Fruit fly (Drosophila melanogaster): ENCODE data around the gene Asciz.

The Asciz gene

DNA sequence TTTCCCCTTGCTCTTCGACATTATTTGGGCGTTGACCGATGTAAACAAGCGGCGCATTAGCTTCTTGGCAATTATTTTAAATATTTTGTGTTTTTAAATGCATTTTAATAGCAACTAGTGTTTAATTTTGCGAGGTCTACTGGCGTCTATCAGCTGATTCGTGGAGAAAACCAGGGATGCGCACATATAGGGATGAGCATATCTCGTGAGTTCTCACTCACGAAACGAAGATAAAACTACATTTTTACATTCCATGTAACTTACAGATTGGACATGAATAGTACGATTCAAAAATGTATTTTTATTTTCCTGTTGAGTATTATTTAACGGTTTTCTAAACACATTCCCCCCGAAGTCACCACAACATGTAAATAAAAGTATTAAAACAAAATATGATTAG, 31.4 kb upstream of the Asciz start, which contains the start of gene CG14966 (continued):
- peak; percentile 5 for TF ChIP-seq CG8290 (GFP tag; optimal IDR thresholded peaks at IDR 0.05)
- TF ChIP-seq CG8290 (tag; optimal IDR thresholded peaks at IDR 0.05), result peak in 1 of 2 experiments; percentile 71
- peak; percentile 42 for TF ChIP-seq CG30020 (tag; optimal IDR thresholded peaks at IDR 0.05)
- TF ChIP-seq wdn (GFP tag; IDR thresholded peaks at IDR 0.05), result no peak
- TF ChIP-seq CG9437 (GFP tag; optimal IDR thresholded peaks at IDR 0.05), result no peak
- no peak for TF ChIP-seq CG6813 (GFP tag; optimal IDR thresholded peaks at IDR 0.05)
- no peak for TF ChIP-seq CG12744 (GFP tag; optimal IDR thresholded peaks at IDR 0.05)
- peak; percentile 27 for TF ChIP-seq Ets65A (GFP tag)
- no peak for TF ChIP-seq hth (optimal IDR thresholded peaks at IDR 0.05)
- TF ChIP-seq Sox100B (GFP tag; optimal IDR thresholded peaks at IDR 0.05), result no peak
- peak; percentile 2 for TF ChIP-seq exex (tag; optimal IDR thresholded peaks at IDR 0.05)
- TF ChIP-seq Poxn (GFP tag; IDR thresholded peaks at IDR 0.05), result no peak
- TF ChIP-seq shn (GFP tag; optimal IDR thresholded peaks at IDR 0.05), result peak; percentile 10
- TF ChIP-seq CG7928 (GFP tag; optimal IDR thresholded peaks at IDR 0.05), result peak; percentile 97
- peak; percentile 96 for TF ChIP-seq scrt (GFP tag; optimal IDR thresholded peaks at IDR 0.05)
- no peak for TF ChIP-seq crol (GFP tag; IDR thresholded peaks at IDR 0.05)
- no peak for TF ChIP-seq CG11723 (GFP tag; optimal IDR thresholded peaks at IDR 0.05)
- no peak for TF ChIP-seq Hand (GFP tag; optimal IDR thresholded peaks at IDR 0.05)
- TF ChIP-seq Hmx (GFP tag; optimal IDR thresholded peaks at IDR 0.05), result peak; percentile 16
- TF ChIP-seq Hey (tag; optimal IDR thresholded peaks at IDR 0.05), result no peak
- no peak for TF ChIP-seq tap (tag; optimal IDR thresholded peaks at IDR 0.05)
- TF ChIP-seq CG14965 (GFP tag; optimal IDR thresholded peaks at IDR 0.05; ENCODE audit: borderline replicate concordance), result no peak
- TF ChIP-seq HHEX (GFP tag; optimal IDR thresholded peaks at IDR 0.05), result no peak
- no peak for TF ChIP-seq run (tag; optimal IDR thresholded peaks at IDR 0.05)
- no peak for TF ChIP-seq CG12299 (tag; optimal IDR thresholded peaks at IDR 0.05)
- no peak for TF ChIP-seq eve (GFP tag; optimal IDR thresholded peaks at IDR 0.05)
- no peak for TF ChIP-seq Atf-2 (GFP tag; optimal IDR thresholded peaks at IDR 0.05)
- peak; percentile 44 for TF ChIP-seq HmgD (GFP tag; optimal IDR thresholded peaks at IDR 0.05)
- TF ChIP-seq Xbp1 (GFP tag; optimal IDR thresholded peaks at IDR 0.05), result peak; percentile 52
- TF ChIP-seq CG13287 (GFP tag; IDR thresholded peaks at IDR 0.05; ENCODE audit: partially characterized antibody), result peak; percentile 96
- no peak for TF ChIP-seq her (GFP tag; optimal IDR thresholded peaks at IDR 0.05)
- peak; percentile 31 for TF ChIP-seq Fer1 (GFP tag; optimal IDR thresholded peaks at IDR 0.05)
- TF ChIP-seq CG1792 (GFP tag; optimal IDR thresholded peaks at IDR 0.05), result no peak
- no peak for TF ChIP-seq pb (GFP tag; optimal IDR thresholded peaks at IDR 0.05)
- TF ChIP-seq CG4730 (GFP tag; IDR thresholded peaks at IDR 0.05), result no peak
- TF ChIP-seq dmrt11E (tag; optimal IDR thresholded peaks at IDR 0.05), result no peak
- TF ChIP-seq bsh (GFP tag; optimal IDR thresholded peaks at IDR 0.05), result no peak
- peak; percentile 0 for TF ChIP-seq Deaf1 (tag; optimal IDR thresholded peaks at IDR 0.05)
- TF ChIP-seq CG14050 (GFP tag; IDR thresholded peaks at IDR 0.05), result no peak
- TF ChIP-seq CG6175 (GFP tag; IDR thresholded peaks at IDR 0.05), result no peak
- peak; percentile 30 for TF ChIP-seq CG33213 (GFP tag; optimal IDR thresholded peaks at IDR 0.05)
- peak; percentile 45 for TF ChIP-seq CoRest (tag; optimal IDR thresholded peaks at IDR 0.05)
- TF ChIP-seq B-H2 (GFP tag; optimal IDR thresholded peaks at IDR 0.05), result peak; percentile 20
- TF ChIP-seq Dbx (GFP tag; IDR thresholded peaks at IDR 0.05), result peak; percentile 57; the same call in 2 of the 3 replicates
- peak; percentile 91 for TF ChIP-seq unc-4 (GFP tag; IDR thresholded peaks at IDR 0.05; ENCODE audit: partially characterized antibody)
- TF ChIP-seq CG10147 (GFP tag; optimal IDR thresholded peaks at IDR 0.05), result peak; percentile 5
- no peak for TF ChIP-seq NC2α (GFP tag; optimal IDR thresholded peaks at IDR 0.05)
- no peak for TF ChIP-seq tup (GFP tag; optimal IDR thresholded peaks at IDR 0.05)
- peak; percentile 72 for TF ChIP-seq CTCF (GFP tag; optimal IDR thresholded peaks at IDR 0.05)
- no peak for TF ChIP-seq Dip2 (GFP tag; IDR thresholded peaks at IDR 0.05)
- TF ChIP-seq sima (GFP tag; optimal IDR thresholded peaks at IDR 0.05), result no peak
- no peak for TF ChIP-seq CG15696 (tag; optimal IDR thresholded peaks at IDR 0.05)
- no peak for TF ChIP-seq sens-2 (GFP tag; IDR thresholded peaks at IDR 0.05)
